Worm (Caenorhabditis elegans) whole organism, dauer: ENCODE data around the gene C25E10.4.

Experiments used
- unc-62 ChIP-seq: sonication (generic microtip); optimal IDR thresholded peaks from 2 replicates; lab custom pipeline; 2017; ENCODE audit warnings: missing biosample characterization, missing genetic modification reagents, missing genetic modification characterization

C25E10.4 gene

ce11 chrV:9018871-9019270, 14.5 kb upstream of the C25E10.4 start:
- no peak for TF ChIP-seq unc-62

ce11 chrV:9022078-9022477, 11.3 kb upstream of the C25E10.4 start, which contains the start of gene oac-41:
Gene oac-41, minus strand, starts transcription at chrV:9022178.
- TF ChIP-seq unc-62, result no peak

ce11 chrV:9024713-9025112, 8.7 kb upstream of the C25E10.4 start, which contains the start of gene bus-1:
Gene bus-1, minus strand, starts transcription at chrV:9024813.
- no peak for TF ChIP-seq unc-62

DNA sequence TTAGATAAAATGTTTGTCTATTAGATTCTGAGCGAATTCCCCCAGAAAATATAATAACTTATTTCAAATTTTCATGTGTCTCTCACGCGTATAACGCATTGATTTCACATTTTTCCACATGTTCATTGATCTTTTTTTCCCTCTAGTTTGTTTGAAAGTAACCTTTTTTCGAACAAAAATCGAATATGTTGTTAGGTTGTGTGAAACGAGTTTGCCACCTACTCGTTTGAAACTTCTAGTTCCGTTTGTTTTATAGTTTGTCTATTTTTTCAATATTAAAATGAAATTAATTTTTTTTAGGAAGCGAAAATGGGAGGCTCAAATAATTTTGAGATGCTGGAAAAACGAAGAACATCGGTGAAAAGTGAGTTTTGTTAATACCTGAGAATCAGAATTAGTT, 3.1 kb upstream of the C25E10.4 start, which contains the start of gene C25E10.5:
Gene C25E10.5, plus strand, starts transcription at position 301 of the 400 bp plus-strand sequence.
- TF ChIP-seq unc-62, result no peak

ce11 chrV:9035685-9036084, 2.3 kb downstream of the C25E10.4 start, which contains the start of gene srsx-34:
Gene srsx-34, plus strand, starts transcription at chrV:9035985.
- TF ChIP-seq unc-62, result no peak

ce11 chrV:9041030-9041429, 7.7 kb downstream of the C25E10.4 start, which contains the start of gene cyp-33B1:
Gene cyp-33B1, plus strand, starts transcription at chrV:9041330.
- TF ChIP-seq unc-62, result no peak

ce11 chrV:9044871-9045270, 11.5 kb downstream of the C25E10.4 start, which contains the start of gene nhr-30:
Gene nhr-30, plus strand, starts transcription at chrV:9045171.
- TF ChIP-seq unc-62, result no peak

DNA sequence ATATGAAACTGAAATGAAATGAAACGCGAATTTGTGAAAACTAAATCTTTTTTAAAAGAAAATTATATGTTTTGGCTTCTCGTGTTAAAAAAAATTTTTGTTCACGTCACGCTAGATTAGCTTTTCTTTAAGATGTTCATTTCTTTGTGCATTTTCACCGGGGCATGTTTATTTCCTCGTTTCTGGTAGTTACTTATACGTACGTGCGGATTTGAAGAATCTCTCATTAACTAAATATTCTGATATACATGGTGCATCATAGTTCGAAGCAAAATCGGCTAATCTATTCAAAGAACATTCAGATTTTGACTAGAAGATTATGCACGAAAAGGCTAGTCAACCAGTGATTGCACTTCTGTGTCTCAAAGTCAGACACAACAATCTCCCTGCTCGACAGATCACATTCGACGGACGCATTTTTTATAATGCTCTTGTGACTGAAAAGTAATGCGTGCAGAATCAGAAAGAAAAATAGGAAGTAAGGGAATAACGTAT, 14.2 kb downstream of the C25E10.4 start, which contains the start of gene C25E10.17:
Gene C25E10.17, minus strand, starts transcription at position 51 of the 495 bp plus-strand sequence.
- TF ChIP-seq unc-62, result no peak

DNA sequence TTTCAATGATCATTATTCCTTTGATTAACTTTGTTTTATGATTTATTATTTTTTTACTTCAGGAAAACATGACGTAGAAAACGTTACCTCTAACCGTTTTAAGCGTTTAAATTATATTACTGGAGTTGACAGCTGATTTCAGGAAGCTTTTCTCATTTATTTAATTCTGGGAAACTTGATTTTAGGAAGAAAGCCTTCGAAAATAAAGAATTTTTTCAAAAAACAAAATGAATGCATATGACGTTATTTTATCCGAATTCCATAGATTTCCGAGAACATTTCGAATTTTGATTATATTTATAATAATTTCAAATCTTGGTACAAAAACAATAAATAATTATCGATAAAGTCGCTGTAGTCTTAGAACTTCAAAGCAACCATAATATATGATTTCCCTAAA, 15.9 kb downstream of the C25E10.4 start:
- no peak for TF ChIP-seq unc-62

DNA sequence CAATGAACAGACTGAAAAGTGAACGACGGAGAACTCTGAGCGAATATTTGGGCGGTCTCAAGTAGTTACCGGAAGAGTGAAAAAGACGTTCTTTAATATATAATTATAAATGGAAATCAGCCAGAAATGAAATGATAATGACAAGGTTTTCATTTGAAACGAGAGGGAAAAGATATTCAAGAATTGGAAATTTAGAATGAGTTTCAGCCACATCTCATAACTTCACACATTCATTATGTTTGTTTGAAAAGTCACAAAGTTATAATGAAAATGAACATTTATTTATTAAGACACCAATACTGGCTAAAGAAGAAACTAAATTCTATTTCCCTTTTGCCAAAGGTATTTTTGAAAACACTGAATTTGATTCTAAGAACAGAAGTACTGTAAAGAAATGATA, 17.7 kb downstream of the C25E10.4 start, which contains the start of gene C25E10.7:
Gene C25E10.7, minus strand, starts transcription at position 101 of the 400 bp plus-strand sequence.
- no peak for TF ChIP-seq unc-62

DNA sequence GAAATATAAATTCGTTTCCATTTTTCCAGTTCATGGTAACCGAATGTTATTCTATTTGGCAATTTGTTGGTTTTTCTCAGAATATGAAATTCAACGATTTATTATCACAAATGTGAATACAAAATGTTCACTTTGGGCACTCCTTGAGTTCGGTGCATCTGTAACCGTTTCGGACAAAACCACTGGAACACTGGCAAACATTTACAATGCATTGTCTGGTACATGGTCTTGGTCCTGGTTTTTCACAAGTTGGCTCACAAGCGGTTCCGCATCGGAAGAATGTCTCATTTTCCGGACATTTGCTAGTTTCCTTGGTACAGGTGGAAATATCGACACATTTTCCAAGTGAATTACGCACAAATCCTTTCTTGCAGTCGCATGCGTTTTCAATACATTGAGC, 19.9 kb downstream of the C25E10.4 start:
- no peak for TF ChIP-seq unc-62

ce11 chrV:9053969-9054368, 20.6 kb downstream of the C25E10.4 start, which contains the start of gene C25E10.8:
Gene C25E10.8, minus strand, starts transcription at chrV:9054069.
- TF ChIP-seq unc-62, result no peak

DNA sequence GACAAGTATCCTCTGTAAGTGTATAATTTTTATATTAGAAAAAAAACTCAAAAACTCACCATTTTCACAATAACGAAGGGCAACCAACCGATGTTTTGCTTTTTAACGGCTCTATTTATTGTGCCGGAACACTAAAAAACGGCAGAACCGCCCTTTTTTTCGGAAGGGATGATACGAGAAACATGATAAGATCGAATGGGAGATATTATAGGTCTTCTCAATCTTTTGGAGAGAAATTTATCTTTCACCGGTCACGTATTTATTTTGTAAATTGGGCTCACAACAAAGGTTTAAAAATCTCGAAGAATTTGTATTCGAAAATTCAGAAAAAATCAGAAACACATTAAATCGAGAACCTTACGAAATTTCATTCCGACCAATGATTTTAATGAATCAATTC, 21.4 kb downstream of the C25E10.4 start, which contains the start of gene swm-1:
Gene swm-1, minus strand, starts transcription at position 101 of the 400 bp plus-strand sequence.
- TF ChIP-seq unc-62, result no peak

ce11 chrV:9055644-9056043, 22.3 kb downstream of the C25E10.4 start:
- no peak for TF ChIP-seq unc-62

ce11 chrV:9056253-9056652, 22.9 kb downstream of the C25E10.4 start, which contains the start of gene C25E10.10:
Gene C25E10.10, minus strand, starts transcription at chrV:9056353.
- TF ChIP-seq unc-62, result no peak

DNA sequence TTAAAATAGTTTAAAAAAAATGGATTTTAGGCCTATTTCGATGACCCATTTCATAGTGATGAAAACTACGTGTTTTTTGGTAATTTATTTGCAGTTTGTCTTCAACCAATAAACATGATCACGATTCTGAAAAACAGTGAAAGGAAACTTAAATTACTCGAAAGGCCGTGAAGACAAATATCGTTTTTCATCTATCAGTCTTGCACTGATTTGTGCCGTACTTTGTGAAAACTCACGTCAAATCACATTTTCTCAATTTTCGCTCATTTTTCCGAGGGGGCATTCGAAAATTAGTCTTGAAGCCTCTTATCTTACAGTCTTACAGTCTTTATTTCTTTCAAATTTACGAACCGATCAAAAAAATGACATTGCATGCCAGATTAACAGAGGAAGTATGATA, 25.3 kb downstream of the C25E10.4 start, which contains the start of gene C25E10.11:
Gene C25E10.11, minus strand, starts transcription at position 101 of the 400 bp plus-strand sequence.
- TF ChIP-seq unc-62, result no peak

DNA sequence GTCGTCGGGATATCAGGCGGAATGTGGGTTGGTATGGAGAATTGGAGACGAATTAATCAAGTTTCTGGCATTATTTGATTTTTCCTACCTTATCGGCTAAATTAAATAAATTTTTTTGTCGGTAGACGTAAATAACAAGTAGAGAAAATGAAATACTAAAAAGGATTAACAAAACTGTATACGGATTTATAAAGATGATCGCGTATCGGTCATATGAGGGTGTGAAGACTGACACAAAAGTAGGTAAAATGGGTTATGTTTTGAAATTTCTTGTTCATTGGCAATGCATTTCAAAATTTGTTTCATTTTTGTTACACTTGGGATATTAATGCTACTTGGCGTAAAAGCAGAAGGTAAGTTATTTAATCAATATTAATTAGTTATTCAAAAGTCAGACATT, 26.1 kb downstream of the C25E10.4 start, which contains the start of the genes C25E10.16 and C25E10.13:
Gene C25E10.16, minus strand, starts transcription at position 101 of the 400 bp plus-strand sequence.
Gene C25E10.13, plus strand, starts transcription at position 256 of the 400 bp plus-strand sequence.
- no peak for TF ChIP-seq unc-62

DNA sequence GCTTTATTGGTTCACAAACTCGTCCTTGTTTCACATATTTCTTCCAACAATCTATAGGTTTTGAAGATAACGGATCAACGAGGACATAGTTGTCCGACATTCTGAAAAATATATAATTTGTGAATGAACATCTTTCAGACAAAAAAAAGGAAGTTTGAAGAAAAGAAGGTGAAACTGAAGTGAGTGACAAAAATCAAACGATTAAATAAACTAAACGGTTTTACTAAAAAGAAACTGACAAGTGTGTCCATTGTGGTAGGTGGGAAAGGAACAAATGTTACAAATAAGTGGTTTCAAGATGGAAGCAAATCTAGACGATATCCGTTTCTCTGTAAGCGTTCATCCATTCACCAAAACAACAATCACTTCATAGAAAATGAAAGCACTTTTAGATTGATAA, 29.0 kb downstream of the C25E10.4 start, which contains the start of gene C25E10.12:
Gene C25E10.12, minus strand, starts transcription at position 101 of the 400 bp plus-strand sequence.
- TF ChIP-seq unc-62, result no peak
